Fruit fly (Drosophila melanogaster): ENCODE results near the gene Cp7Fc.

The Cp7Fc gene

DNA sequence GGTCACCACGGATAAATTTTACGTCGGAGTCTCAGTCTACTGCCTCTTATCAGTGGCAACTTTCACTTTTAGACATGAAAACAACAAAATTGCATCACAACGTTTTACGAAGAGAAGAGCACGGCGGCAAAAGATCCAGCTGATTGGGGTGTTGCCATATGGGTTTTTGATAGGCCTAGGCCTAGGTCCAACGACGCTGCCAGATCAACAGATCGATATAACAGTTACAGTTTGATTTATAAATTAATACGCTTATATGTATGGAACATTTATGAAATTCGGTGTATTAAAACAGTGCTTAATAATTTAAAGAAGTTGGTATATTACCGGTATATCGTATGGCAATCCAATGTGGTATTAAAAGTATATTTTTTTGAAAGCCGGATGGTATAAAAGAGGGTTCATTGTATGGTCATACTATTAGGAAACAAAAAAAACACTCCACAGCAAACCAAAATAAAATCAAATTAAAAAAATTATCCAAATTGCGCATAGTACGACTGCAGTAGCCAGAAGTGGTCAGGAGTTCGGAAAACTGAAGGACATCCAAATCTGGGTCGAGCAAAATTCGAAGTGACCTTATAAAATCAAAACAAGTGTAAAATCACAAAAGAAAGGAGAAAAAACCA is 40.1 kb upstream of the Cp7Fc start, which contains the start of gene CG1440 (continued):
- TF ChIP-seq Rx (GFP tag; IDR thresholded peaks at IDR 0.05) (no peak), Sox100B (GFP tag; optimal IDR thresholded peaks at IDR 0.05) (no peak), Meics (GFP tag; optimal IDR thresholded peaks at IDR 0.05) (no peak), Stat92E (GFP tag; optimal IDR thresholded peaks at IDR 0.05) (peak in 1 of 3 experiments; percentile 59), caup (GFP tag; optimal IDR thresholded peaks at IDR 0.05; ENCODE audit: severe bottlenecking) (peak; percentile 8), lola (GFP tag; optimal IDR thresholded peaks at IDR 0.05) (no peak)

DNA sequence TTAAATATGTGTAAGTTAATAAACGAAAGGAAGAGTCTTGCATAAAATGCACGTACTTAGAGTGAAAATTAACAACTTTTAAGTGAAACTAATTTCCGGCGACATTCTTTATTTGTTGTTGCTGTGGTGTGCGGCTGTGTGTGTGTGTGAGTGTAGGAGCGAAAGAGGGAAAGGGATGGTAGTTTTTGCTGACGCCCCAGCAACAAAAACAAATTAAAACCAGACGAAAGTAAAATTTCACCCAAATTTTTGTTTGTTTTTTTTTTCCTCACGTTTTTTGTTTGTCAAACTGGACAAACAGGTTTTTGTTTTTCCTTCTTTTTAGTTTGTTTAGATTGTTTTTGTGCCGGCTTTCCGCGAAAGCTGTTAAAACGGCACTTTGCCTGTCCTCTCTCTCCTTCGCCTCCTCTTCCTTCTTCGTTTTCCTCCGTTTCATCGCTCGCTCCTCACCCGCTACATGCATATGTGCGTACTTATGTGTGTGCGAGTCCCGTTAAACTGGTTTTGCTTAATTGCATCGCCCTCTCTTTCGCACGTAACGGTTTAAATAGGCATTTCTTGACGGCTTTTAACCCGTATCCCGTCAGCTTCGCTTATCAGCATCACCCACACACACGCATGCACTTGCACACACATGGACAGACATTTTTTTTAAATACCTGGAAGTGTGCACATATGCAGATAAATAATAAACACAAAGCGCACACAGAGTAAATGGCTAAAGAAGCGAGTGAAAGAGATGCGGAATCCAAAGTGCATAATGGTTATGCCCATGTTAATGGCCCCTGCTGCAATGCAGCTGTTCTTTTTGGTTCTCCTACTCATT is 39.4 kb upstream of the Cp7Fc start, which contains the start of gene Miga:
TSS of gene Miga (minus strand) at position 536 of the 826 bp plus-strand sequence.
- TF ChIP-seq Stat92E (GFP tag; optimal IDR thresholded peaks at IDR 0.05) (peak in 1 of 3 experiments; percentile 53), crol (GFP tag; IDR thresholded peaks at IDR 0.05) (peak; percentile 68), ewg (GFP tag; optimal IDR thresholded peaks at IDR 0.05) (no peak), sd (tag; optimal IDR thresholded peaks at IDR 0.05) (peak; percentile 51), CG2678 (tag; optimal IDR thresholded peaks at IDR 0.05) (no peak), otp (GFP tag; IDR thresholded peaks at IDR 0.05) (0 out of 3 replicates have a peak, but pooled peaks have one; percentile 5), zen (tag; optimal IDR thresholded peaks at IDR 0.05) (peak; percentile 84), psq (GFP tag; optimal IDR thresholded peaks at IDR 0.05) (peak; percentile 80), tll (GFP tag; optimal IDR thresholded peaks at IDR 0.05) (peak in 1 of 2 experiments; percentile 55), gcm (GFP tag; optimal IDR thresholded peaks at IDR 0.05) (peak; percentile 47), cg (GFP tag; optimal IDR thresholded peaks at IDR 0.05) (peak; percentile 75), CG14710 (tag; optimal IDR thresholded peaks at IDR 0.05) (peak; percentile 7), oc (tag; optimal IDR thresholded peaks at IDR 0.05) (peak; percentile 46), Opbp (GFP tag; IDR thresholded peaks at IDR 0.05; ENCODE audit: partially characterized antibody) (peak; percentile 32; the same call in 1 of the 3 replicates), sqz (GFP tag; optimal IDR thresholded peaks at IDR 0.05) (peak; percentile 19), run (tag; optimal IDR thresholded peaks at IDR 0.05) (no peak), dati (GFP tag; IDR thresholded peaks at IDR 0.05) (no peak), CG15269 (tag; optimal IDR thresholded peaks at IDR 0.05) (peak; percentile 22), rib (GFP tag; IDR thresholded peaks at IDR 0.05) (peak; percentile 42; the same call in 1 of the 2 replicates), twi (tag; optimal IDR thresholded peaks at IDR 0.05) (peak; percentile 83), Blimp-1 (GFP tag; optimal IDR thresholded peaks at IDR 0.05) (peak; percentile 91), CG1832 (GFP tag; optimal IDR thresholded peaks at IDR 0.05) (peak; percentile 30), CG18476 (GFP tag; optimal IDR thresholded peaks at IDR 0.05) (no peak), sna (GFP tag; IDR thresholded peaks at IDR 0.05; ENCODE audit: partially characterized antibody) (0 out of 2 replicates have a peak, but pooled peaks have one; percentile 27), mam (GFP tag; optimal IDR thresholded peaks at IDR 0.05) (no peak), chinmo (GFP tag; IDR thresholded peaks at IDR 0.05; ENCODE audit: partially characterized antibody) (peak; percentile 85; the same call in 1 of the 4 replicates), lov (optimal IDR thresholded peaks at IDR 0.05) (no peak), lov (GFP tag; IDR thresholded peaks at IDR 0.05) (no peak), Myb (GFP tag; optimal IDR thresholded peaks at IDR 0.05) (peak; percentile 2), Side (GFP tag; optimal IDR thresholded peaks at IDR 0.05) (no peak), pros (GFP tag; optimal IDR thresholded peaks at IDR 0.05) (peak; percentile 72), CG10431 (GFP tag; optimal IDR thresholded peaks at IDR 0.05) (no peak), Med (GFP tag) (peak; percentile 58), CG1602 (GFP tag; optimal IDR thresholded peaks at IDR 0.05) (no peak), Kr (GFP tag; optimal IDR thresholded peaks at IDR 0.05) (peak; percentile 18), gsb-n (tag; optimal IDR thresholded peaks at IDR 0.05) (peak; percentile 33), nom (GFP tag; optimal IDR thresholded peaks at IDR 0.05) (peak; percentile 62), D (optimal IDR thresholded peaks at IDR 0.05) (peak; percentile 21), D (GFP tag; optimal IDR thresholded peaks at IDR 0.05) (no peak)
